Worm (Caenorhabditis elegans) whole organism, L1 larva: Measurements from ENCODE around the gene C27F2.10.

ENCODE experiments used
- elt-2 ChIP-seq: sonication (generic microtip); optimal IDR thresholded peaks from 2 replicates; lab custom pipeline; 2016; ENCODE audit warnings: missing genetic modification characterization, mild to moderate bottlenecking, inconsistent platforms, missing compliant biosample characterization, missing genetic modification reagents
- zip-4 ChIP-seq: fragments of 200-800 bp; sonication (Bioruptor generic); optimal IDR thresholded peaks from 2 replicates; lab custom pipeline; 2018; ENCODE audit warnings: mild to moderate bottlenecking, missing genetic modification characterization, moderate library complexity, missing compliant biosample characterization

DNA sequence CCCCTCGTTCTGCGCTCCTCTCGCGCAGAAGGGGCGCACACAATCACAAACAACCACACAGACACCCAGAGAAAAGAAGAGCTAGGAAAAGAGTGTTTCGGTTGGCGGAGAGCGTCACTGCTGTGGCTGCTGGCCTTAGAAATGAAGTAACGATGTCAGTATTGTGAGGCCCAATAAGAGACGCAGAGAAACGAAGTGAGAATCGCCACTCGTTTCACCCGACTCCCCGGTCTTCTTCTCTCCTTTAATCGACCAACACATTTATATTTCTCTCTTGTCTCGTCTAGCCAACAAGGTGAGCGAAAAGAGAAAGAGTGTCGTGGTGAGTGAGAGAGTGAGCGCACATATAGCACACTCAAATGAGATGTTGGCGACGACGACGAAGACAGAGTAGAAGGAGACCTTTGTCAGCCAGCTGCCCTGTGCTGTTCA lies 27.2 kb upstream of the C27F2.10 start:
- TF ChIP-seq elt-2 (tag; lab: Kevin White, UChicago) (peak; percentile 44), zip-4 (no peak)
